Fruit fly (Drosophila melanogaster) whole organism, pupa: ENCODE results near the gene Cyt-c1.

Experiments
- CG10348 ChIP-seq: fragments of 200-800 bp; sonication (Bioruptor generic); IDR thresholded peaks from 2 replicates; pipeline ENCODE4 v1.3.6; 2022; ENCODE audit warnings: missing biosample characterization, missing genetic modification characterization
- CG12605 ChIP-seq: fragments of 200-800 bp; sonication (Bioruptor generic); IDR thresholded peaks from 2 replicates; pipeline ENCODE4 v1.3.6; 2022; ENCODE audit warnings: missing biosample characterization, missing genetic modification characterization
- CG13204 ChIP-seq: fragments of 200-800 bp; sonication (Bioruptor generic); optimal IDR thresholded peaks from 2 replicates; lab custom pipeline; 2018; ENCODE audit warnings: missing biosample characterization, mild to moderate bottlenecking, missing genetic modification characterization, moderate library complexity
- CG14655 ChIP-seq: fragments of 200-800 bp; sonication (Bioruptor generic); optimal IDR thresholded peaks from 3 replicates; lab custom pipeline; 2017; ENCODE audit warnings: mild to moderate bottlenecking, missing biosample characterization, missing genetic modification reagents, missing genetic modification characterization
- CG15710 ChIP-seq: fragments of 200-800 bp; sonication (Bioruptor generic); optimal IDR thresholded peaks from 2 replicates; lab custom pipeline; 2018; ENCODE audit warnings: missing biosample characterization, mild to moderate bottlenecking, missing genetic modification characterization, moderate library complexity
- CG17806 ChIP-seq: fragments of 200-800 bp; sonication (Bioruptor generic); optimal IDR thresholded peaks from 2 replicates; lab custom pipeline; 2018; ENCODE audit warnings: missing biosample characterization, mild to moderate bottlenecking, missing genetic modification characterization, moderate library complexity
- CG32121 ChIP-seq: fragments of 200-800 bp; sonication (Bioruptor generic); IDR thresholded peaks from 2 replicates; pipeline ENCODE4 v1.3.6; 2022; ENCODE audit warnings: missing biosample characterization, missing genetic modification characterization
- CG34367 ChIP-seq: fragments of 200-800 bp; sonication (Bioruptor generic); optimal IDR thresholded peaks from 2 replicates; lab custom pipeline; 2018; ENCODE audit warnings: missing biosample characterization, mild to moderate bottlenecking, missing genetic modification characterization
- CG4496 ChIP-seq: fragments of 200-800 bp; sonication (Bioruptor generic); IDR thresholded peaks from 3 replicates; pipeline ENCODE4 v1.3.6; 2022; ENCODE audit warnings: missing biosample characterization, missing genetic modification characterization
- CG8159 ChIP-seq: fragments of 200-800 bp; sonication (Bioruptor generic); optimal IDR thresholded peaks from 3 replicates; lab custom pipeline; 2018; ENCODE audit warnings: missing biosample characterization, mild to moderate bottlenecking, missing genetic modification characterization, moderate library complexity
- CG8301 ChIP-seq: fragments of 200-800 bp; sonication (Bioruptor generic); optimal IDR thresholded peaks from 2 replicates; lab custom pipeline; 2018; ENCODE audit warnings: missing biosample characterization, mild to moderate bottlenecking, missing genetic modification characterization
- CG9948 ChIP-seq: fragments of 200-800 bp; sonication (Bioruptor generic); optimal IDR thresholded peaks from 2 replicates; lab custom pipeline; 2018; ENCODE audit warnings: missing biosample characterization, mild to moderate bottlenecking, missing genetic modification characterization, moderate library complexity
- D1 ChIP-seq: fragments of 200-800 bp; sonication (Bioruptor generic); optimal IDR thresholded peaks from 2 replicates; lab custom pipeline; 2018; ENCODE audit warnings: missing biosample characterization, mild to moderate bottlenecking, missing genetic modification characterization, moderate library complexity
- EcR ChIP-seq: fragments of 200-800 bp; sonication (Bioruptor generic); optimal IDR thresholded peaks from 3 replicates; lab custom pipeline; 2019; ENCODE audit warnings: missing biosample characterization, missing genetic modification characterization, mild to moderate bottlenecking, moderate library complexity, missing genetic modification reagents
- Ets98B ChIP-seq: fragments of 200-800 bp; sonication (Bioruptor generic); IDR thresholded peaks from 2 replicates; pipeline ENCODE4 v1.3.6; 2022; ENCODE audit warnings: missing biosample characterization, missing genetic modification characterization
- Pif1A ChIP-seq: fragments of 200-800 bp; sonication (Bioruptor generic); optimal IDR thresholded peaks from 3 replicates; lab custom pipeline; 2016; ENCODE audit warnings: missing biosample characterization, missing genetic modification characterization
- Pif1B ChIP-seq: fragments of 200-800 bp; sonication (Bioruptor generic); optimal IDR thresholded peaks from 3 replicates; lab custom pipeline; 2016; ENCODE audit warnings: missing biosample characterization, missing genetic modification characterization
- Snoo ChIP-seq: fragments of 200-800 bp; sonication (Bioruptor generic); optimal IDR thresholded peaks from 3 replicates; lab custom pipeline; 2017; ENCODE audit warnings: missing biosample characterization, mild to moderate bottlenecking, missing genetic modification characterization, inconsistent platforms
- fd96Ca ChIP-seq: fragments of 200-800 bp; sonication (Bioruptor generic); IDR thresholded peaks from 3 replicates; pipeline ENCODE4 v1.3.6; 2022; ENCODE audit warnings: missing biosample characterization, missing genetic modification characterization
- gl ChIP-seq: fragments of 200-800 bp; sonication (Bioruptor generic); optimal IDR thresholded peaks from 2 replicates; lab custom pipeline; 2018; ENCODE audit warnings: missing biosample characterization, mild to moderate bottlenecking, missing genetic modification characterization
- rn ChIP-seq: fragments of 200-800 bp; sonication (Bioruptor generic); IDR thresholded peaks from 2 replicates; pipeline ENCODE4 v1.3.6; 2022; ENCODE audit warnings: missing biosample characterization, missing genetic modification characterization

Cyt-c1 gene

dm6 chr3L:5355823-5356049 is 4.3 kb upstream of the Cyt-c1 start, which contains the start of gene lama:
TSS of gene lama (minus strand) at chr3L:5355923.
- TF ChIP-seq CG9948 (tag; lab: Kevin White, UChicago): no peak
- no peak for TF ChIP-seq Snoo
- no peak for TF ChIP-seq Ets98B (GFP tag; lab: Robert Waterston, UW)

- no peak for TF ChIP-seq CG10348
- TF ChIP-seq D1 (tag; lab: Kevin White, UChicago): peak; percentile 54
- TF ChIP-seq Ets98B (GFP tag; lab: Robert Waterston, UW): no peak
- TF ChIP-seq CG4496 (GFP tag; lab: Robert Waterston, UW): no peak
- no peak for TF ChIP-seq CG8159 (tag; lab: Kevin White, UChicago)
- TF ChIP-seq gl (tag; lab: Kevin White, UChicago): no peak
- TF ChIP-seq fd96Ca (GFP tag; lab: Robert Waterston, UW): no peak
- TF ChIP-seq CG15710 (tag; lab: Kevin White, UChicago): no peak
Measured at dm6 chr3L:5356050-5356967, 3.7 kb upstream of the Cyt-c1 start.

- TF ChIP-seq CG4496 (GFP tag; lab: Robert Waterston, UW) (0 out of 3 replicates have a peak, but pooled peaks have one; percentile 18), Snoo (no peak), fd96Ca (GFP tag; lab: Robert Waterston, UW) (no peak), CG15710 (tag; lab: Kevin White, UChicago) (peak; percentile 21)
Measured at dm6 chr3L:5359208-5360003, 605 bp upstream of the Cyt-c1 start, which contains the start of gene Klp64D. TSS of gene Klp64D (minus strand) at chr3L:5359392.

- TF ChIP-seq fd96Ca (GFP tag; lab: Robert Waterston, UW) (no peak), Pif1B (GFP tag; lab: Kevin White, UChicago) (peak; percentile 5), CG32121 (GFP tag; lab: Robert Waterston, UW) (peak; percentile 28; the same call in 1 of the 2 replicates), D1 (tag; lab: Kevin White, UChicago) (peak; percentile 27), CG4496 (GFP tag; lab: Robert Waterston, UW) (peak; percentile 47; the same call in 2 of the 3 replicates), Pif1A (GFP tag; lab: Kevin White, UChicago) (peak; percentile 44), CG8301 (tag; lab: Kevin White, UChicago) (no peak), CG12605 (GFP tag; lab: Robert Waterston, UW) (peak; percentile 25; the same call in 1 of the 2 replicates), CG10348 (no peak), CG9948 (tag; lab: Kevin White, UChicago) (no peak), CG34367 (tag; lab: Kevin White, UChicago) (no peak), Ets98B (GFP tag; lab: Robert Waterston, UW) (0 out of 2 replicates have a peak, but pooled peaks have one; percentile 11), CG14655 (GFP tag; lab: Kevin White, UChicago) (no peak), CG8159 (tag; lab: Kevin White, UChicago) (peak; percentile 29), gl (tag; lab: Kevin White, UChicago) (peak; percentile 44), CG15710 (tag; lab: Kevin White, UChicago) (peak; percentile 2), Snoo (peak; percentile 38), CG17806 (tag; lab: Kevin White, UChicago) (no peak), CG13204 (GFP tag; lab: Kevin White, UChicago) (no peak), rn (no peak), EcR (GFP tag; lab: Kevin White, UChicago) (peak; percentile 48)
Measured at dm6 chr3L:5365164-5365879, 5.3 kb downstream of the Cyt-c1 start.

dm6 chr3L:5365880-5366507 is 6.0 kb downstream of the Cyt-c1 start, which contains the start of the genes Uev1A and Membrin:
TSS of gene Uev1A (minus strand) at chr3L:5366225.
TSS of gene Membrin (plus strand) at chr3L:5366455.
- no peak for TF ChIP-seq Pif1B (GFP tag; lab: Kevin White, UChicago)
- TF ChIP-seq Ets98B (GFP tag; lab: Robert Waterston, UW): no peak
- TF ChIP-seq CG9948 (tag; lab: Kevin White, UChicago): no peak
- TF ChIP-seq fd96Ca (GFP tag; lab: Robert Waterston, UW): no peak
- no peak for TF ChIP-seq rn
- TF ChIP-seq CG10348: no peak
- TF ChIP-seq CG4496 (GFP tag; lab: Robert Waterston, UW): no peak
- TF ChIP-seq EcR (GFP tag; lab: Kevin White, UChicago): no peak
- TF ChIP-seq CG8301 (tag; lab: Kevin White, UChicago): no peak
- no peak for TF ChIP-seq CG14655 (GFP tag; lab: Kevin White, UChicago)
- TF ChIP-seq D1 (tag; lab: Kevin White, UChicago): no peak
- no peak for TF ChIP-seq Pif1A (GFP tag; lab: Kevin White, UChicago)
